Worm (Caenorhabditis elegans): ENCODE data around the gene str-85.

ce11 chrV:8936791-8937475 lies 48.7 kb downstream of the str-85 start:
- TF ChIP-seq ztf-11 (tag; optimal IDR thresholded peaks at IDR 0.05) (no peak), elt-3 (tag; optimal IDR thresholded peaks at IDR 0.05) (no peak), unc-55 (GFP tag; optimal IDR thresholded peaks at IDR 0.05) (no peak), nhr-11 (tag; optimal IDR thresholded peaks at IDR 0.05) (no peak), ceh-82 (tag; optimal IDR thresholded peaks at IDR 0.05) (no peak), zag-1 (tag; optimal IDR thresholded peaks at IDR 0.05) (no peak), unc-39 (tag; optimal IDR thresholded peaks at IDR 0.05) (no peak), peb-1 (tag; optimal IDR thresholded peaks at IDR 0.05) (no peak)
